Fruit fly (Drosophila melanogaster): ENCODE measurements around the gene CG3355.

dm6 chr2L:4687211-4687610 is 36.0 kb downstream of the CG3355 start, which contains the start of gene Elba3:
- no peak for TF ChIP-seq D1 (tag; optimal IDR thresholded peaks at IDR 0.05)
- no peak for TF ChIP-seq CG12605 (GFP tag; IDR thresholded peaks at IDR 0.05)
- no peak for TF ChIP-seq CG14655 (GFP tag; optimal IDR thresholded peaks at IDR 0.05)
- no peak for TF ChIP-seq CG9948 (tag; optimal IDR thresholded peaks at IDR 0.05)
- TF ChIP-seq Ets98B (GFP tag; IDR thresholded peaks at IDR 0.05): no peak
- no peak for TF ChIP-seq Pif1B (GFP tag; optimal IDR thresholded peaks at IDR 0.05)
- TF ChIP-seq fd96Ca (GFP tag; IDR thresholded peaks at IDR 0.05): no peak
- no peak for TF ChIP-seq CG32121 (GFP tag; IDR thresholded peaks at IDR 0.05)
- no peak for TF ChIP-seq CG4496 (GFP tag; IDR thresholded peaks at IDR 0.05)
- TF ChIP-seq CG17806 (tag; optimal IDR thresholded peaks at IDR 0.05): no peak
- no peak for TF ChIP-seq EcR (GFP tag; optimal IDR thresholded peaks at IDR 0.05)
- TF ChIP-seq Snoo (tag; optimal IDR thresholded peaks at IDR 0.05): no peak
